Fruit fly (Drosophila melanogaster): ENCODE results near the gene CG8925.

DNA sequence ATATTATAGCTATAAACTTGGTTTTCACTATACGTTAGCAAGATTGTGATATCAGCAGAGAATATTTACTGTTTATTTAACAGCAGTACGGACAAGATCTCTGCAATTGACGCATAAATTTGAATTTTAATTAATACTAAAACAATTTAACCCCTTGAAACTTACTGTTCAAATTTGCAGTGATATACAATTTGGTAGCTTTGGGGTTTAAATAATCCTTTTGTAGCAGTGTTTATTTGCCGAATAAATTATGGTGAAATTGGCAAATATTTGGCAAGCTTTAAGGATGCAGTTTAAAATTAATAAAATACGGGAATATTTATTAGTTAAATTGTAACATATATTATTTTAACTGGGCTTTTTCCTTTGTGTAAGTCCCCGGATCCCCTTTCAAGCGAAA lies 45.6 kb downstream of the CG8925 start:
- TF ChIP-seq h (optimal IDR thresholded peaks at IDR 0.05) (no peak), psq (optimal IDR thresholded peaks at IDR 0.05) (no peak)

All from Kc167 (cell line).